Worm (Caenorhabditis elegans): Measurements from ENCODE around the gene B0554.7.

DNA sequence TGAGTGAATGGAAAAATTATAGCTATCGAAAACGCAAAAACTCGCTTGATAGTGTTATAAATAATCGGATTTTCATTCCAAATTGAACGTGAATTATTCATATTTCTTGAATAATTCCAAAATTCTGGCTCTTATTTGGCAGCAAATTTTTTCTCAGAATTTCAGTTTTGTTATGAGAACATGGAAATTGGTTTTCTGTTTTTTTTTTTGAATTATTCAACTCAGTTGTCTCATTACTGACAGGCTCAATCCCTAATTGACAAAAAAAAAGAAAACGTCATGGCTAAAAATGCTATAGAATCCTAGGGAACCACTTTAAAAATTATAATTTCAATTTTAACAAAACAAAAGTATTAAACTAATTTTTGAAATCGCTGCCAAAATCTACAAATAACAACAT, 8.3 kb upstream of the B0554.7 start, which contains the start of gene srh-35:
- TF ChIP-seq snpc-4 (GFP tag; optimal IDR thresholded peaks at IDR 0.05) (no peak), snpc-4 (tag; optimal IDR thresholded peaks at IDR 0.05) (no peak), F33H1.4 (GFP tag; IDR thresholded peaks at IDR 0.05) (no peak), lir-1 (GFP tag; conservative IDR thresholded peaks at IDR 0.05) (no peak), nhr-27 (tag; optimal IDR thresholded peaks at IDR 0.05) (no peak), ama-1 (optimal IDR thresholded peaks at IDR 0.05) (no peak), ama-1 (GFP tag; optimal IDR thresholded peaks at IDR 0.05) (no peak), lsy-27 (tag; optimal IDR thresholded peaks at IDR 0.05; ENCODE audit: borderline replicate concordance, insufficient read depth) (no peak), hlh-26 (GFP tag; conservative IDR thresholded peaks at IDR 0.05) (no peak), lin-26 (GFP tag; IDR thresholded peaks at IDR 0.05) (no peak), F37B4.10 (GFP tag; IDR thresholded peaks at IDR 0.05) (no peak), pha-4 (tag; optimal IDR thresholded peaks at IDR 0.05) (no peak), ceh-100 (GFP tag; IDR thresholded peaks at IDR 0.05) (no peak), mel-28 (tag; optimal IDR thresholded peaks at IDR 0.05; ENCODE audit: borderline replicate concordance) (no peak)

Data from whole organism, young adult.